Fruit fly (Drosophila melanogaster): ENCODE results near the gene CG43373.

CG43373 gene

dm6 chr3L:16488483-16489258 is 54.5 kb downstream of the CG43373 start (continued):
- no peak for TF ChIP-seq vfl (GFP tag; optimal IDR thresholded peaks at IDR 0.05)
- no peak for TF ChIP-seq ken (GFP tag; IDR thresholded peaks at IDR 0.05)
- TF ChIP-seq Xrp1 (GFP tag; IDR thresholded peaks at IDR 0.05): peak; percentile 46
- peak; percentile 16 for TF ChIP-seq Asciz (GFP tag; optimal IDR thresholded peaks at IDR 0.05)
- TF ChIP-seq Elba2 (GFP tag; optimal IDR thresholded peaks at IDR 0.05): no peak
- TF ChIP-seq ttk (GFP tag; IDR thresholded peaks at IDR 0.05): peak; percentile 43; the same call in 1 of the 2 replicates
- TF ChIP-seq MESR4 (GFP tag; optimal IDR thresholded peaks at IDR 0.05): no peak
- TF ChIP-seq p53 (GFP tag; optimal IDR thresholded peaks at IDR 0.05): no peak
- TF ChIP-seq run (tag; optimal IDR thresholded peaks at IDR 0.05): no peak
- peak; percentile 3 for TF ChIP-seq CG13775 (GFP tag; optimal IDR thresholded peaks at IDR 0.05)
- no peak for TF ChIP-seq fru (optimal IDR thresholded peaks at IDR 0.05)
- no peak for TF ChIP-seq ase (GFP tag; IDR thresholded peaks at IDR 0.05)
- TF ChIP-seq CG30431 (GFP tag; optimal IDR thresholded peaks at IDR 0.05): no peak
- TF ChIP-seq mld (GFP tag; IDR thresholded peaks at IDR 0.05; ENCODE audit: partially characterized antibody): no peak
- peak; percentile 25 for TF ChIP-seq Spps (tag; optimal IDR thresholded peaks at IDR 0.05)
- no peak for TF ChIP-seq insv (GFP tag; optimal IDR thresholded peaks at IDR 0.05)
- no peak for TF ChIP-seq chn (GFP tag; optimal IDR thresholded peaks at IDR 0.05)
- TF ChIP-seq NK7.1 (GFP tag; optimal IDR thresholded peaks at IDR 0.05): no peak
- TF ChIP-seq her (GFP tag; optimal IDR thresholded peaks at IDR 0.05): no peak
- no peak for TF ChIP-seq CG9932 (GFP tag; IDR thresholded peaks at IDR 0.05)
- peak; percentile 8 for TF ChIP-seq Xbp1 (GFP tag; optimal IDR thresholded peaks at IDR 0.05)
- TF ChIP-seq PHDP (tag; optimal IDR thresholded peaks at IDR 0.05): peak; percentile 4
- no peak for TF ChIP-seq H15 (GFP tag; IDR thresholded peaks at IDR 0.05)
- TF ChIP-seq CG7357 (GFP tag; IDR thresholded peaks at IDR 0.05): no peak
- no peak for TF ChIP-seq ham (GFP tag; IDR thresholded peaks at IDR 0.05)
- peak; percentile 55 for TF ChIP-seq nmo (GFP tag; optimal IDR thresholded peaks at IDR 0.05)
- TF ChIP-seq CG15696 (tag; optimal IDR thresholded peaks at IDR 0.05): no peak
- peak; percentile 14 for TF ChIP-seq ind (GFP tag; optimal IDR thresholded peaks at IDR 0.05)
- TF ChIP-seq CG4820 (GFP tag; optimal IDR thresholded peaks at IDR 0.05): peak; percentile 34
- TF ChIP-seq CG14441 (GFP tag; IDR thresholded peaks at IDR 0.05): no peak
- no peak for TF ChIP-seq al (GFP tag; IDR thresholded peaks at IDR 0.05)
- TF ChIP-seq Mes4 (GFP tag; optimal IDR thresholded peaks at IDR 0.05): no peak
- TF ChIP-seq CG12236 (GFP tag; optimal IDR thresholded peaks at IDR 0.05): no peak
- peak; percentile 45 for TF ChIP-seq bcd (GFP tag; optimal IDR thresholded peaks at IDR 0.05)
- no peak for TF ChIP-seq CG34376 (GFP tag; optimal IDR thresholded peaks at IDR 0.05)
- TF ChIP-seq CG9609 (GFP tag; optimal IDR thresholded peaks at IDR 0.05): no peak
- TF ChIP-seq Pdp1 (GFP tag; optimal IDR thresholded peaks at IDR 0.05): no peak
- TF ChIP-seq CG7839 (tag; optimal IDR thresholded peaks at IDR 0.05): peak; percentile 53
- TF ChIP-seq CG16813 (GFP tag; IDR thresholded peaks at IDR 0.05; ENCODE audit: partially characterized antibody): no peak
- TF ChIP-seq Doc2 (GFP tag; IDR thresholded peaks at IDR 0.05): no peak
- TF ChIP-seq fd64A (GFP tag; optimal IDR thresholded peaks at IDR 0.05): no peak
- no peak for TF ChIP-seq CG18011 (GFP tag; optimal IDR thresholded peaks at IDR 0.05)
- TF ChIP-seq row (GFP tag; IDR thresholded peaks at IDR 0.05): peak; percentile 50
- TF ChIP-seq fu2 (GFP tag; optimal IDR thresholded peaks at IDR 0.05): no peak
- TF ChIP-seq Vsx1 (GFP tag; optimal IDR thresholded peaks at IDR 0.05): no peak
- TF ChIP-seq trh (GFP tag; optimal IDR thresholded peaks at IDR 0.05): no peak
- TF ChIP-seq ssp (GFP tag; IDR thresholded peaks at IDR 0.05): no peak
- TF ChIP-seq btn (GFP tag; optimal IDR thresholded peaks at IDR 0.05): no peak
- TF ChIP-seq D19B (GFP tag; optimal IDR thresholded peaks at IDR 0.05): no peak
- peak; percentile 22 for TF ChIP-seq zf30C (GFP tag; optimal IDR thresholded peaks at IDR 0.05)
- no peak for TF ChIP-seq bigmax (GFP tag; optimal IDR thresholded peaks at IDR 0.05)
